Worm (Caenorhabditis elegans): ENCODE results near the gene B0563.10.

- TF ChIP-seq daf-12 (tag; optimal IDR thresholded peaks at IDR 0.05) (no peak), fkh-10 (GFP tag; optimal IDR thresholded peaks at IDR 0.05) (no peak), mep-1 (tag; optimal IDR thresholded peaks at IDR 0.05) (no peak), fos-1 (tag; optimal IDR thresholded peaks at IDR 0.05) (no peak), tag-97 (GFP tag; IDR thresholded peaks at IDR 0.05) (no peak), egl-27 (tag; optimal IDR thresholded peaks at IDR 0.05) (no peak), R02D3.7 (tag; optimal IDR thresholded peaks at IDR 0.05) (no peak), ces-1 (GFP tag; optimal IDR thresholded peaks at IDR 0.05) (no peak)
These were observed 4.2 kb downstream of the B0563.10 start, which contains the start of gene tsp-11 for ce11 chrX:9162864-9163263.

Measured in whole organism, L4 larva.